Fruit fly (Drosophila melanogaster): ENCODE measurements around the gene CG10097.

Gene CG10097

dm6 chr3R:12345989-12346388 lies 49.8 kb downstream of the CG10097 start (continued):
- TF ChIP-seq CG14710 (tag; optimal IDR thresholded peaks at IDR 0.05) (peak; percentile 19), phol (tag; optimal IDR thresholded peaks at IDR 0.05) (peak; percentile 41), dysf (GFP tag; IDR thresholded peaks at IDR 0.05) (no peak), CG1603 (tag; optimal IDR thresholded peaks at IDR 0.05) (no peak), Vsx1 (GFP tag; optimal IDR thresholded peaks at IDR 0.05) (no peak), fd102C (GFP tag; optimal IDR thresholded peaks at IDR 0.05) (no peak), wdn (GFP tag; IDR thresholded peaks at IDR 0.05) (no peak), HLH4C (GFP tag; IDR thresholded peaks at IDR 0.05; ENCODE audit: partially characterized antibody) (no peak), CG33557 (GFP tag; optimal IDR thresholded peaks at IDR 0.05) (no peak), Fer3 (tag; optimal IDR thresholded peaks at IDR 0.05) (no peak), D (optimal IDR thresholded peaks at IDR 0.05) (no peak), D (GFP tag; optimal IDR thresholded peaks at IDR 0.05) (peak; percentile 26), CG1529 (GFP tag; optimal IDR thresholded peaks at IDR 0.05) (no peak), HmgD (GFP tag; optimal IDR thresholded peaks at IDR 0.05) (no peak), CG4360 (GFP tag; IDR thresholded peaks at IDR 0.05) (no peak), Hr3 (GFP tag; optimal IDR thresholded peaks at IDR 0.05) (no peak), Myb (GFP tag; optimal IDR thresholded peaks at IDR 0.05) (no peak), Tbp (GFP tag; optimal IDR thresholded peaks at IDR 0.05) (no peak), dmrt99B (tag; optimal IDR thresholded peaks at IDR 0.05) (no peak), CG5245 (GFP tag; optimal IDR thresholded peaks at IDR 0.05) (no peak), CG8359 (GFP tag; optimal IDR thresholded peaks at IDR 0.05; ENCODE audit: borderline replicate concordance) (no peak), run (tag; optimal IDR thresholded peaks at IDR 0.05) (no peak), Dref (GFP tag; IDR thresholded peaks at IDR 0.05) (no peak), gem (tag; optimal IDR thresholded peaks at IDR 0.05) (peak; percentile 60), Bteb2 (GFP tag; optimal IDR thresholded peaks at IDR 0.05) (no peak), CG10147 (GFP tag; optimal IDR thresholded peaks at IDR 0.05) (no peak), Jarid2 (GFP tag; optimal IDR thresholded peaks at IDR 0.05) (no peak), gt (GFP tag; IDR thresholded peaks at IDR 0.05) (no peak), CoRest (tag; optimal IDR thresholded peaks at IDR 0.05) (peak; percentile 21), CG12104 (GFP tag; optimal IDR thresholded peaks at IDR 0.05) (peak; percentile 12), Rfx (GFP tag; IDR thresholded peaks at IDR 0.05) (no peak), fd96Cb (tag; optimal IDR thresholded peaks at IDR 0.05) (peak; percentile 23), toy (GFP tag; IDR thresholded peaks at IDR 0.05) (no peak), Pdp1 (GFP tag; optimal IDR thresholded peaks at IDR 0.05) (no peak), knrl (GFP tag; IDR thresholded peaks at IDR 0.05; ENCODE audit: partially characterized antibody) (no peak), peb (GFP tag; IDR thresholded peaks at IDR 0.05) (no peak), CG11085 (GFP tag; IDR thresholded peaks at IDR 0.05) (no peak), CG31441 (GFP tag; IDR thresholded peaks at IDR 0.05) (peak; percentile 62; the same call in 1 of the 2 replicates), sim (GFP tag; IDR thresholded peaks at IDR 0.05) (no peak), D19A (tag; optimal IDR thresholded peaks at IDR 0.05) (peak; percentile 11), CG14860 (GFP tag; IDR thresholded peaks at IDR 0.05; ENCODE audit: partially characterized antibody) (no peak), NfI (GFP tag; optimal IDR thresholded peaks at IDR 0.05) (no peak), CG18764 (GFP tag; optimal IDR thresholded peaks at IDR 0.05) (no peak), CG12659 (GFP tag; optimal IDR thresholded peaks at IDR 0.05) (no peak), Dfd (GFP tag; optimal IDR thresholded peaks at IDR 0.05) (no peak), CG9609 (GFP tag; optimal IDR thresholded peaks at IDR 0.05) (no peak), CG17829 (tag; optimal IDR thresholded peaks at IDR 0.05) (peak; percentile 33), stc (GFP tag; IDR thresholded peaks at IDR 0.05) (no peak), nerfin-2 (GFP tag; IDR thresholded peaks at IDR 0.05; ENCODE audit: partially characterized antibody) (no peak), CG8281 (tag; optimal IDR thresholded peaks at IDR 0.05) (no peak), CG15269 (tag; optimal IDR thresholded peaks at IDR 0.05) (no peak)
